Worm (Caenorhabditis elegans): ENCODE results near the gene ceh-62.

DNA sequence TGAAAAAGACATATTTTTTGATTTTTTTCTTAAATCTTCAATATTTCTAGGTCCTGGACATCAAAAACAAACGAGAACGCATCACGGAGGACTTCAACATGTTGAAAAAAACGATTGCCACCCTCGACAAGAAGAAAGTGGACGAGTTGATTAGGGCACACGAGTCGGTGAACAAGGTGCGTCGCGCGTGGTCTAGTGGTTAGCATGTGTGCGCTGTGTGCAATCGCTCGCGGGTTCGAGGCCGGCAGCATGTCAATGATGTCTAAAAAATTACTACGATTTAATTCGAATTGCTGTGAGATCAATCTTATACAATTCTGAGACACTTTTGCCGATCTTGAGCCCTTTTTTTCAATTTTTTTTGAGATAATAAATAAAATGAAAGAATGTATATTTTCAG is 34.5 kb downstream of the ceh-62 start:
- TF ChIP-seq snpc-4 (tag; optimal IDR thresholded peaks at IDR 0.05), result no peak
- no peak for TF ChIP-seq nhr-76 (tag; optimal IDR thresholded peaks at IDR 0.05)
- peak; percentile 49 for TF ChIP-seq ztf-11 (tag; optimal IDR thresholded peaks at IDR 0.05)
- TF ChIP-seq hlh-1 (tag; optimal IDR thresholded peaks at IDR 0.05), result peak; percentile 23
- TF ChIP-seq elt-1 (tag; optimal IDR thresholded peaks at IDR 0.05; ENCODE audit: borderline replicate concordance, insufficient read depth), result no peak
- TF ChIP-seq unc-39 (tag; optimal IDR thresholded peaks at IDR 0.05), result peak; percentile 43
- TF ChIP-seq zip-8 (tag; optimal IDR thresholded peaks at IDR 0.05), result no peak

All from whole organism, mixed stage, embryonic.